Fruit fly (Drosophila melanogaster): Measurements from ENCODE around the gene Xrcc2.

Xrcc2 gene

DNA sequence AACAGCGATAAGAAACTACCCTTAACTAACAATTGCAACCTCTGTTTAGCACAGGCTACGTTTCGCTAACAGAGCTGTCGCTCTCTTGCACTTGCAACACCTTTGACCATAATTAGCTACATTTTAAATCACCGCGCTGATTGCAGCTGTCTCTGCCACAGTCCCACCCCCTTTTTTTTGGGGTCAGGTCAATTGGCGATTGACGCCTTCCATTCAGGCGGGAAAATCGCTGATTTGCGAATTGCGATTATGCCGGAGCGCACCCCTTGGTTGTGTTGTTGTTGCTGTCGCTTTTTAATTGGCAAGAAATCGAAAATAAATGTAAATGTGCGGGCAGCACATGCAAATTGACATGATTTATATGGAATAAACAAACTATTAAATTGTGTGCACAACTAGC is 43.4 kb downstream of the Xrcc2 start:
- no peak for TF ChIP-seq Pif1B (GFP tag; optimal IDR thresholded peaks at IDR 0.05)
- TF ChIP-seq CG17806 (tag; optimal IDR thresholded peaks at IDR 0.05) = no peak
- no peak for TF ChIP-seq fd96Ca (GFP tag; IDR thresholded peaks at IDR 0.05)
- TF ChIP-seq CG15710 (tag; optimal IDR thresholded peaks at IDR 0.05) = no peak
- no peak for TF ChIP-seq Ets98B (GFP tag; IDR thresholded peaks at IDR 0.05)
- no peak for TF ChIP-seq CG34367 (tag; optimal IDR thresholded peaks at IDR 0.05)
- TF ChIP-seq CG12605 (GFP tag; IDR thresholded peaks at IDR 0.05) = no peak
- no peak for TF ChIP-seq Snoo (tag; optimal IDR thresholded peaks at IDR 0.05)
- TF ChIP-seq CG13204 (GFP tag; optimal IDR thresholded peaks at IDR 0.05) = no peak
- no peak for TF ChIP-seq CG8301 (tag; optimal IDR thresholded peaks at IDR 0.05)
- no peak for TF ChIP-seq D1 (tag; optimal IDR thresholded peaks at IDR 0.05)
- TF ChIP-seq CG32121 (GFP tag; IDR thresholded peaks at IDR 0.05) = no peak
- no peak for TF ChIP-seq EcR (GFP tag; optimal IDR thresholded peaks at IDR 0.05)
- TF ChIP-seq CG10348 (GFP tag; IDR thresholded peaks at IDR 0.05) = no peak
- TF ChIP-seq CG14655 (GFP tag; optimal IDR thresholded peaks at IDR 0.05) = no peak
- TF ChIP-seq Pif1A (GFP tag; optimal IDR thresholded peaks at IDR 0.05) = no peak
- no peak for TF ChIP-seq rn (GFP tag; IDR thresholded peaks at IDR 0.05)

DNA sequence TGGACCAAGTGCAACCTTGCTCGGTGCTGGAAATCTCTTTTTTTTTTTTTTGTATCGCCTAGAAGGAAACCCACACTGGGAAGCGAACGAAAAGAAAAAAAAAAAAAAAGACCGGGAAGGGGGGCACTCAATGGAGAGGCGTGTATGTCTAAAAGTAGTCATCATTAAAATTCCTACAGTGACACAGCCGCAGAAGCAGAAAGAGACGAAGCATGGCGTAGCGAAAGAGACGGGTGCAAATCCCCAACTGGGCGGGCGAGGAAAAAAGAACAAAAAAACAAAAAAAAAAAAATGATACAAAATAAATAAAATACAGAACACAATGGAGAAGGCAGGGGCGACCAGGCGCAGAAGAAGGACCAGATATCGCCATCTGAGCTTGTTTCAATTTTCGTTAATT is 44.8 kb downstream of the Xrcc2 start:
- TF ChIP-seq CG17806 (tag; optimal IDR thresholded peaks at IDR 0.05) = peak; percentile 58
- TF ChIP-seq EcR (GFP tag; optimal IDR thresholded peaks at IDR 0.05) = no peak
- no peak for TF ChIP-seq CG10348 (GFP tag; IDR thresholded peaks at IDR 0.05)
- peak; percentile 64 for TF ChIP-seq Pif1A (GFP tag; optimal IDR thresholded peaks at IDR 0.05)
- TF ChIP-seq CG32121 (GFP tag; IDR thresholded peaks at IDR 0.05) = no peak
- TF ChIP-seq CG13204 (GFP tag; optimal IDR thresholded peaks at IDR 0.05) = peak; percentile 64
- TF ChIP-seq gl (tag; optimal IDR thresholded peaks at IDR 0.05) = peak; percentile 76
- TF ChIP-seq Ets98B (GFP tag; IDR thresholded peaks at IDR 0.05) = no peak
- TF ChIP-seq CG34367 (tag; optimal IDR thresholded peaks at IDR 0.05) = peak; percentile 62
- no peak for TF ChIP-seq D1 (tag; optimal IDR thresholded peaks at IDR 0.05)
- peak; percentile 66 for TF ChIP-seq CG15710 (tag; optimal IDR thresholded peaks at IDR 0.05)
- TF ChIP-seq CG9948 (tag; optimal IDR thresholded peaks at IDR 0.05) = peak; percentile 61
- peak; percentile 70 for TF ChIP-seq CG8159 (tag; optimal IDR thresholded peaks at IDR 0.05)
- TF ChIP-seq fd96Ca (GFP tag; IDR thresholded peaks at IDR 0.05) = no peak
- peak; percentile 18; the same call in 1 of the 2 replicates for TF ChIP-seq CG12605 (GFP tag; IDR thresholded peaks at IDR 0.05)
- no peak for TF ChIP-seq rn (GFP tag; IDR thresholded peaks at IDR 0.05)
- peak; percentile 55 for TF ChIP-seq Pif1B (GFP tag; optimal IDR thresholded peaks at IDR 0.05)
- no peak for TF ChIP-seq Snoo (tag; optimal IDR thresholded peaks at IDR 0.05)
- TF ChIP-seq CG14655 (GFP tag; optimal IDR thresholded peaks at IDR 0.05) = peak; percentile 39
- TF ChIP-seq CG4496 (GFP tag; IDR thresholded peaks at IDR 0.05) = 0 out of 3 replicates have a peak, but pooled peaks have one; percentile 16
- no peak for TF ChIP-seq CG8301 (tag; optimal IDR thresholded peaks at IDR 0.05)

DNA sequence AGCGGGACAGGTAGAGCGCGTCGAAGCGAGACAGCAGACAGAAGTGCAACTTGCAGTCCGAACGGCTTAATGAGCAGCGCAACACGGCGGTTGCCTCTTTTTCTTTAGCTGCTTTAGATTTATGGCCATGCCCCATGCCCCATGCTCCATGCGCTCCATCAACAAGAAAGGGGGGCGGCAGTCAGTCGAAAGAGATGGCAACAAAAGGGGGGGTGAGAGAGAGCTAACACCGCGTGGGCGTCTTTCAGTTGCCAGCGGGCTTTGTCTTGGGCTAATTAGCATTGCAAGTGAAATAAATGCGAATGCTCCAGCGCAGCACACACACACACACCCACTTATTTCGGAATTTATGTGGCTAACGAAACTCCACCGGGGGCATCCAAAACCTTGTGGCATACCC is 45.2 kb downstream of the Xrcc2 start:
- TF ChIP-seq CG13204 (GFP tag; optimal IDR thresholded peaks at IDR 0.05) (no peak), CG32121 (GFP tag; IDR thresholded peaks at IDR 0.05) (no peak), fd96Ca (GFP tag; IDR thresholded peaks at IDR 0.05) (no peak), CG12605 (GFP tag; IDR thresholded peaks at IDR 0.05) (no peak), CG8159 (tag; optimal IDR thresholded peaks at IDR 0.05) (no peak), CG17806 (tag; optimal IDR thresholded peaks at IDR 0.05) (no peak), rn (GFP tag; IDR thresholded peaks at IDR 0.05) (no peak), EcR (GFP tag; optimal IDR thresholded peaks at IDR 0.05) (no peak), D1 (tag; optimal IDR thresholded peaks at IDR 0.05) (no peak), CG9948 (tag; optimal IDR thresholded peaks at IDR 0.05) (no peak), Ets98B (GFP tag; IDR thresholded peaks at IDR 0.05) (no peak), gl (tag; optimal IDR thresholded peaks at IDR 0.05) (no peak), Pif1B (GFP tag; optimal IDR thresholded peaks at IDR 0.05) (no peak), Pif1A (GFP tag; optimal IDR thresholded peaks at IDR 0.05) (no peak), Snoo (tag; optimal IDR thresholded peaks at IDR 0.05) (no peak), CG10348 (GFP tag; IDR thresholded peaks at IDR 0.05) (no peak), CG8301 (tag; optimal IDR thresholded peaks at IDR 0.05) (no peak), CG14655 (GFP tag; optimal IDR thresholded peaks at IDR 0.05) (no peak), CG4496 (GFP tag; IDR thresholded peaks at IDR 0.05) (no peak)

DNA sequence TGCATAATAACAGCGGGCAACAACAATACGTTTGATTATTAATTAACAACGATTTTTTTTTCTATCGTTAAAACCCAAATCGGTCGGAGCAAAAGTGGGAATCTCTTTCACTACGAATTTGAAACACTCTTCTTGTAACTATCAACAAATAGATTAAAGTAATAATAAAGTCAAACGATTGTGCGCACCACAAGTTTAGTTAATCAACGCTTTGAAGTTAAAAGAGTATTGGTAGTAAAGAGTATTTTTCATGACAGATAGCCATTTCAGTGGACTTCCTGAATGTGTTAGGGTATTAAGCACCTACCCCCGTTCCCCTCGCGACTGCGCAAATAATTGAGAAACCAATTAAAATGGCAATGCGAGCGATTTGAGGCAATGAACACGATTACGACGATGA is 46.9 kb downstream of the Xrcc2 start:
- TF ChIP-seq CG13204 (GFP tag; optimal IDR thresholded peaks at IDR 0.05) (no peak), Ets98B (GFP tag; IDR thresholded peaks at IDR 0.05) (peak; percentile 91), CG8159 (tag; optimal IDR thresholded peaks at IDR 0.05) (peak; percentile 29), Pif1B (GFP tag; optimal IDR thresholded peaks at IDR 0.05) (peak; percentile 29), EcR (GFP tag; optimal IDR thresholded peaks at IDR 0.05) (no peak), gl (tag; optimal IDR thresholded peaks at IDR 0.05) (no peak), Pif1A (GFP tag; optimal IDR thresholded peaks at IDR 0.05) (peak; percentile 59), CG10348 (GFP tag; IDR thresholded peaks at IDR 0.05) (peak; percentile 59; the same call in 1 of the 2 replicates), fd96Ca (GFP tag; IDR thresholded peaks at IDR 0.05) (peak; percentile 94), D1 (tag; optimal IDR thresholded peaks at IDR 0.05) (no peak), CG14655 (GFP tag; optimal IDR thresholded peaks at IDR 0.05) (peak; percentile 56), CG12605 (GFP tag; IDR thresholded peaks at IDR 0.05) (peak; percentile 63), CG34367 (tag; optimal IDR thresholded peaks at IDR 0.05) (peak; percentile 41), CG32121 (GFP tag; IDR thresholded peaks at IDR 0.05) (peak; percentile 92), rn (GFP tag; IDR thresholded peaks at IDR 0.05) (peak; percentile 81), Snoo (tag; optimal IDR thresholded peaks at IDR 0.05) (peak; percentile 23), CG15710 (tag; optimal IDR thresholded peaks at IDR 0.05) (peak; percentile 39), CG8301 (tag; optimal IDR thresholded peaks at IDR 0.05) (peak; percentile 57), CG17806 (tag; optimal IDR thresholded peaks at IDR 0.05) (peak; percentile 37), CG9948 (tag; optimal IDR thresholded peaks at IDR 0.05) (peak; percentile 40), CG4496 (GFP tag; IDR thresholded peaks at IDR 0.05) (peak; percentile 94)

DNA sequence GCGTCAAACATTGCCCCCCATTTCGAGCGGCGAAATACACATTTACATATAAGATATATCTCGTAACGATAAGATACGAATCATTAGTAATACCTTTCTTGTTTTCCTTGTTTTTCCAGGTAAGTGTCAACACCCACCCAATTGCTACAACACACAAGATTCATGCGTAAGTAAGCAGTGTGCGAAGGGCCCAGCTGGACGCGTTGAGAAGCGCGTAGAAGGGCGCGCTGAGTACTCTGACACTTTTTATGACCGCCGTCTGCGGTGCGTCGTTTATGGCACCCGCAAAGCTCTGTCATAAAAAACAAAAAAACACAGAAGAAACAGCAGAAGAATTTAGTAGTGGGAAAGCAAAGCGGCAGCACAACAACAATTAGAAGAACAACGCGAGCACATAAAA is 47.8 kb downstream of the Xrcc2 start:
- no peak for TF ChIP-seq Ets98B (GFP tag; IDR thresholded peaks at IDR 0.05)
- TF ChIP-seq CG8301 (tag; optimal IDR thresholded peaks at IDR 0.05) = no peak
- no peak for TF ChIP-seq CG17806 (tag; optimal IDR thresholded peaks at IDR 0.05)
- TF ChIP-seq CG34367 (tag; optimal IDR thresholded peaks at IDR 0.05) = no peak
